Worm (Caenorhabditis elegans) whole organism, L1 larva: Measurements from ENCODE around the gene F38B7.10.

ENCODE experiments used
- ama-1 ChIP-seq: fragments of 150-350 bp; optimal IDR thresholded peaks from 2 replicates; lab custom pipeline; 2014
- ceh-82 ChIP-seq, 3 experiments: fragments of 150-350 bp in 1 of 3; sonication (generic microtip) in 2 of 3; optimal IDR thresholded peaks; 2 replicates each; lab custom pipeline; 2014 to 2017; ENCODE audit warnings: missing biosample characterization in 3 of 3, missing genetic modification characterization in 3 of 3
- dpl-1 ChIP-seq, 3 experiments: fragments of 150-350 bp in 2 of 3; sonication (generic microtip) in 1 of 3; optimal IDR thresholded peaks; 2 replicates each; lab custom pipeline; 2014 to 2017; ENCODE audit warnings: missing biosample characterization in 3 of 3, missing genetic modification characterization in 3 of 3, missing genetic modification reagents in 3 of 3
- efl-1 ChIP-seq, 4 experiments: fragments of 150-350 bp; optimal IDR thresholded peaks in 3 of 4; peaks in 1 of 4; 1 replicate in 1 of 4; 2 replicates in 3 of 4; lab custom pipeline; 2014; ENCODE audit warnings: missing biosample characterization in 2 of 4, missing genetic modification characterization in 2 of 4, missing genetic modification reagents in 2 of 4
- fkh-10 ChIP-seq: sonication (generic microtip); optimal IDR thresholded peaks from 2 replicates; lab custom pipeline; 2017; ENCODE audit warnings: missing biosample characterization, missing genetic modification reagents, missing genetic modification characterization
- jun-1 ChIP-seq: fragments of 150-350 bp; optimal IDR thresholded peaks from 2 replicates; lab custom pipeline; 2014; ENCODE audit warnings: missing biosample characterization, missing genetic modification reagents, missing genetic modification characterization
- lin-35 ChIP-seq, 2 experiments: fragments of 150-350 bp; optimal IDR thresholded peaks; 2 replicates each; lab custom pipeline; 2014; ENCODE audit warnings: missing biosample characterization in 2 of 2, missing genetic modification characterization in 2 of 2, missing genetic modification reagents in 2 of 2
- mdl-1 ChIP-seq, 2 experiments: fragments of 150-350 bp; optimal IDR thresholded peaks; 2 replicates each; lab custom pipeline; 2014 to 2017; ENCODE audit warnings: missing biosample characterization in 2 of 2, missing genetic modification characterization in 2 of 2, inconsistent platforms in 1 of 2
- mef-2 ChIP-seq: fragments of 150-350 bp; optimal IDR thresholded peaks from 2 replicates; lab custom pipeline; 2014; ENCODE audit warnings: missing biosample characterization, missing genetic modification characterization
- nhr-71 ChIP-seq: sonication (generic microtip); optimal IDR thresholded peaks from 2 replicates; lab custom pipeline; 2016; ENCODE audit warnings: mild to moderate bottlenecking, missing genetic modification characterization, moderate library complexity, missing compliant biosample characterization
- skn-1 ChIP-seq: fragments of 150-350 bp; optimal IDR thresholded peaks from 2 replicates; lab custom pipeline; 2014; ENCODE audit warnings: missing biosample characterization, missing genetic modification characterization
- zag-1 ChIP-seq: fragments of 150-350 bp; optimal IDR thresholded peaks from 2 replicates; lab custom pipeline; 2014; ENCODE audit warnings: missing biosample characterization, missing genetic modification characterization
- ztf-11 ChIP-seq, 2 experiments: sonication (generic microtip); optimal IDR thresholded peaks; 2 replicates each; lab custom pipeline; 2016 to 2017; ENCODE audit warnings: missing genetic modification characterization in 2 of 2, missing biosample characterization in 1 of 2, missing compliant biosample characterization in 1 of 2

DNA sequence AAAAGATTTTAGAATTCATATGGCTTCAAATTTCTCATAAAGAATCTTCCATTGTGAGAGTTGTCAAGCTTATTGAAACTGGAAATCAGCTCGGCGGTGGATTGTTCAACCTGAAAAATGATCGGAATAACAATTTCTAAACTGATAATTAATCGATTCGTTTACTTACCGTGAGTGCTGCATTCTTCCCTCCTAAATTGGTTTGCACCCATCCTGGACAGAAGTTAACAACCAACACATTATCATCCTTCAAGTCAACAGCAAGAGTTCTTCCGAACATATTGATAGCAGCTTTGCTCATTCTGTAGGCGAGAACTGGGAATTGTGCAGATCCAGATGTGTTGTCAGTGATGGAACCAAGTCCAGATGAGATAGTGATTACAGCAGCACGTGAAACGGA is 30.2 kb upstream of the F38B7.10 start:
- TF ChIP-seq fkh-10: no peak
- TF ChIP-seq mdl-1 (tag; optimal IDR thresholded peaks at IDR 0.05; lab: Kevin White, UChicago): no peak
- TF ChIP-seq dpl-1 (GFP tag; optimal IDR thresholded peaks at IDR 0.05; lab: Kevin White, UChicago): no peak
- TF ChIP-seq ztf-11 (tag; optimal IDR thresholded peaks at IDR 0.05; lab: Kevin White, UChicago): no peak
- no peak for TF ChIP-seq efl-1 (optimal IDR thresholded peaks at IDR 0.05; lab: Kevin White, UChicago)
- peak in 1 of 2 experiments; percentile 31 for TF ChIP-seq efl-1 (GFP tag; optimal IDR thresholded peaks at IDR 0.05 in 1 of 2; lab: Kevin White, UChicago)
- no peak for TF ChIP-seq nhr-71 (tag; lab: Kevin White, UChicago)
- no peak for TF ChIP-seq ceh-82 (tag; optimal IDR thresholded peaks at IDR 0.05; lab: Kevin White, UChicago)
- TF ChIP-seq lin-35 (GFP tag; optimal IDR thresholded peaks at IDR 0.05; lab: Kevin White, UChicago): no peak
- no peak for TF ChIP-seq mef-2 (tag; lab: Kevin White, UChicago)
- no peak for TF ChIP-seq zag-1 (tag; lab: Kevin White, UChicago)
- TF ChIP-seq skn-1 (tag; lab: Kevin White, UChicago): no peak
- TF ChIP-seq jun-1 (tag; lab: Kevin White, UChicago): no peak
- no peak for TF ChIP-seq ama-1 (lab: Kevin White, UChicago)
